Fruit fly (Drosophila melanogaster) whole organism, embryonic: Measurements from ENCODE around the gene Tmc.
A peak's percentile ranks its signal among the peaks of the same experiment; 100 is the strongest.

Source experiments
- Abd-B ChIP-seq: fragments of 200-800 bp; sonication (Bioruptor generic); optimal IDR thresholded peaks from 2 replicates; lab custom pipeline; 2018; ENCODE audit warnings: missing biosample characterization, mild to moderate bottlenecking, missing genetic modification characterization, moderate library complexity
- Adf1 ChIP-seq: fragments of 200-800 bp; sonication (Bioruptor generic); IDR thresholded peaks from 2 replicates; pipeline ENCODE4 v1.3.6; 2022; ENCODE audit warnings: missing biosample characterization, missing genetic modification characterization
- Bdp1 ChIP-seq: fragments of 200-800 bp; sonication (Bioruptor generic); optimal IDR thresholded peaks from 3 replicates; lab custom pipeline; 2016; ENCODE audit warnings: missing biosample characterization, missing genetic modification characterization
- C15 ChIP-seq: fragments of 200-800 bp; sonication (Bioruptor generic); IDR thresholded peaks from 3 replicates; pipeline ENCODE4 v1.3.6; 2022; ENCODE audit warnings: missing biosample characterization, missing genetic modification characterization
- CG10366 ChIP-seq: fragments of 200-800 bp; sonication (Bioruptor generic); IDR thresholded peaks from 2 replicates; pipeline ENCODE4 v1.3.6; 2022; ENCODE audit warnings: missing biosample characterization, missing genetic modification characterization
- CG10959 ChIP-seq: fragments of 200-800 bp; sonication (Bioruptor generic); IDR thresholded peaks from 2 replicates; pipeline ENCODE4 v1.3.6; 2022; ENCODE audit warnings: missing biosample characterization, missing genetic modification characterization
- CG11560 ChIP-seq: fragments of 200-800 bp; sonication (Bioruptor generic); IDR thresholded peaks from 3 replicates; pipeline ENCODE4 v1.3.6; 2022; ENCODE audit warnings: missing biosample characterization, missing genetic modification characterization
- CG13123 ChIP-seq: fragments of 200-800 bp; sonication (Bioruptor generic); optimal IDR thresholded peaks from 2 replicates; lab custom pipeline; 2016; ENCODE audit warnings: missing biosample characterization, missing genetic modification characterization
- CG15514 ChIP-seq: fragments of 200-800 bp; sonication (Bioruptor generic); optimal IDR thresholded peaks from 3 replicates; lab custom pipeline; 2017; ENCODE audit warnings: missing biosample characterization, missing genetic modification characterization, mild to moderate bottlenecking, moderate library complexity, missing genetic modification reagents
- CG15601 ChIP-seq: fragments of 200-800 bp; sonication (Bioruptor generic); optimal IDR thresholded peaks from 3 replicates; lab custom pipeline; 2019; ENCODE audit warnings: missing biosample characterization, mild to moderate bottlenecking, missing genetic modification characterization, moderate library complexity
- CG1647 ChIP-seq: fragments of 200-800 bp; sonication (Bioruptor generic); optimal IDR thresholded peaks from 3 replicates; lab custom pipeline; 2016; ENCODE audit warnings: missing biosample characterization, missing genetic modification characterization
- CG17361 ChIP-seq: fragments of 200-800 bp; sonication (Bioruptor generic); IDR thresholded peaks from 3 replicates; pipeline ENCODE4 v1.3.6; 2022; ENCODE audit warnings: missing biosample characterization, missing genetic modification characterization
- CG2875 ChIP-seq: fragments of 200-800 bp; sonication (Bioruptor generic); optimal IDR thresholded peaks from 2 replicates; lab custom pipeline; 2017; ENCODE audit warnings: missing biosample characterization, mild to moderate bottlenecking, missing genetic modification characterization, missing genetic modification reagents
- CG30403 ChIP-seq: fragments of 200-800 bp; sonication (Bioruptor generic); optimal IDR thresholded peaks from 3 replicates; lab custom pipeline; 2016; ENCODE audit warnings: missing biosample characterization, missing genetic modification characterization
- CG34422 ChIP-seq: fragments of 200-800 bp; sonication (Bioruptor generic); IDR thresholded peaks from 3 replicates; pipeline ENCODE4 v1.3.6; 2022; ENCODE audit warnings: missing biosample characterization, missing genetic modification characterization
- CG6254 ChIP-seq: fragments of 200-800 bp; sonication (Bioruptor generic); optimal IDR thresholded peaks from 3 replicates; lab custom pipeline; 2017; ENCODE audit warnings: mild to moderate bottlenecking, missing biosample characterization, missing genetic modification reagents, missing genetic modification characterization
- CG6765 ChIP-seq: fragments of 200-800 bp; sonication (Bioruptor generic); optimal IDR thresholded peaks from 3 replicates; lab custom pipeline; 2017; ENCODE audit warnings: missing biosample characterization, mild to moderate bottlenecking, missing genetic modification characterization
- CG6791 ChIP-seq: fragments of 200-800 bp; sonication (Bioruptor generic); IDR thresholded peaks from 3 replicates; pipeline ENCODE4 v1.3.6; 2022; ENCODE audit warnings: missing biosample characterization, missing genetic modification characterization; ENCODE audit not compliant: partially characterized antibody
- CG7271 ChIP-seq: fragments of 200-800 bp; sonication (Bioruptor generic); optimal IDR thresholded peaks from 2 replicates; lab custom pipeline; 2018; ENCODE audit warnings: missing biosample characterization, mild to moderate bottlenecking, missing genetic modification characterization, moderate library complexity
- CG7556 ChIP-seq: fragments of 200-800 bp; sonication (Bioruptor generic); optimal IDR thresholded peaks from 2 replicates; lab custom pipeline; 2017; ENCODE audit warnings: missing biosample characterization, mild to moderate bottlenecking, missing genetic modification characterization
- CG7928 ChIP-seq: fragments of 200-800 bp; sonication (Bioruptor generic); optimal IDR thresholded peaks from 2 replicates; lab custom pipeline; 2017; ENCODE audit warnings: missing biosample characterization, mild to moderate bottlenecking, missing genetic modification characterization
- CG8944 ChIP-seq: fragments of 200-800 bp; sonication (Bioruptor generic); optimal IDR thresholded peaks from 3 replicates; lab custom pipeline; 2016; ENCODE audit warnings: missing biosample characterization, missing genetic modification characterization
- CG9876 ChIP-seq: fragments of 200-800 bp; sonication (Bioruptor generic); optimal IDR thresholded peaks from 2 replicates; lab custom pipeline; 2016; ENCODE audit warnings: missing biosample characterization, missing genetic modification characterization
- CG9932 ChIP-seq: fragments of 200-800 bp; sonication (Bioruptor generic); IDR thresholded peaks from 2 replicates; pipeline ENCODE4 v1.3.6; 2022; ENCODE audit warnings: missing biosample characterization, missing genetic modification characterization
- Dbx ChIP-seq: fragments of 200-800 bp; sonication (Bioruptor generic); IDR thresholded peaks from 3 replicates; pipeline ENCODE4 v1.3.6; 2022; ENCODE audit warnings: missing biosample characterization, missing genetic modification characterization
- E2f1 ChIP-seq: fragments of 200-800 bp; sonication (Bioruptor generic); IDR thresholded peaks from 2 replicates; pipeline ENCODE4 v1.3.6; 2022; ENCODE audit warnings: missing biosample characterization, missing genetic modification characterization
- Fer3 ChIP-seq: fragments of 200-800 bp; sonication (Bioruptor generic); optimal IDR thresholded peaks from 2 replicates; lab custom pipeline; 2018; ENCODE audit warnings: missing biosample characterization, mild to moderate bottlenecking, missing genetic modification characterization, moderate library complexity
- Gug ChIP-seq: fragments of 200-800 bp; sonication (Bioruptor generic); IDR thresholded peaks from 4 replicates; pipeline ENCODE4 v1.3.6; 2022; ENCODE audit warnings: missing biosample characterization, missing genetic modification characterization
- MTF-1 ChIP-seq: fragments of 200-800 bp; sonication (Bioruptor generic); optimal IDR thresholded peaks from 2 replicates; lab custom pipeline; 2018; ENCODE audit warnings: missing biosample characterization, mild to moderate bottlenecking, missing genetic modification characterization, borderline replicate concordance
- Max ChIP-seq: fragments of 200-800 bp; sonication (Bioruptor generic); optimal IDR thresholded peaks from 2 replicates; lab custom pipeline; 2016; ENCODE audit warnings: missing biosample characterization, mild to moderate bottlenecking, missing genetic modification characterization
- Mrtf ChIP-seq: fragments of 200-800 bp; sonication (Bioruptor generic); IDR thresholded peaks from 3 replicates; pipeline ENCODE4 v1.3.6; 2022; ENCODE audit warnings: missing biosample characterization, missing genetic modification characterization
- Sox100B ChIP-seq: fragments of 200-800 bp; sonication (Bioruptor generic); optimal IDR thresholded peaks from 3 replicates; lab custom pipeline; 2018; ENCODE audit warnings: missing biosample characterization, mild to moderate bottlenecking, missing genetic modification characterization
- Sox102F ChIP-seq: fragments of 200-800 bp; sonication (Bioruptor generic); optimal IDR thresholded peaks from 2 replicates; lab custom pipeline; 2018; ENCODE audit warnings: missing biosample characterization, mild to moderate bottlenecking, missing genetic modification characterization, moderate library complexity
- Stat92E ChIP-seq, 3 experiments: fragments of >200 bp in 2 of 3; fragments of 200-800 bp in 1 of 3; sonication (Bioruptor generic) in 1 of 3; optimal IDR thresholded peaks; 2 replicates each; lab custom pipeline; 2017 to 2019; ENCODE audit warnings: missing biosample characterization in 3 of 3, missing genetic modification characterization in 3 of 3, mild to moderate bottlenecking in 1 of 3, moderate library complexity in 1 of 3
- bowl ChIP-seq: fragments of 200-800 bp; sonication (Bioruptor generic); IDR thresholded peaks from 2 replicates; pipeline ENCODE4 v1.3.6; 2022; ENCODE audit warnings: missing biosample characterization, missing genetic modification characterization
- dmrt99B ChIP-seq: fragments of 200-800 bp; sonication (Bioruptor generic); optimal IDR thresholded peaks from 2 replicates; lab custom pipeline; 2018; ENCODE audit warnings: missing biosample characterization, mild to moderate bottlenecking, missing genetic modification characterization, moderate library complexity
- gem ChIP-seq: fragments of 200-800 bp; sonication (Bioruptor generic); optimal IDR thresholded peaks from 2 replicates; lab custom pipeline; 2019; ENCODE audit warnings: missing biosample characterization, mild to moderate bottlenecking, missing genetic modification characterization, moderate library complexity
- hb ChIP-seq: fragments of 200-800 bp; sonication (Bioruptor generic); IDR thresholded peaks from 3 replicates; pipeline ENCODE4 v1.3.6; 2022; ENCODE audit warnings: missing biosample characterization, missing genetic modification characterization; ENCODE audit not compliant: partially characterized antibody
- hbn ChIP-seq: fragments of 200-800 bp; sonication (Bioruptor generic); IDR thresholded peaks from 2 replicates; pipeline ENCODE4 v1.3.6; 2022; ENCODE audit warnings: missing biosample characterization, missing genetic modification characterization; ENCODE audit not compliant: partially characterized antibody
- hkb ChIP-seq, 2 experiments: fragments of 200-800 bp in 1 of 2; fragments of >200 bp in 1 of 2; sonication (Bioruptor generic) in 1 of 2; IDR thresholded peaks in 1 of 2; optimal IDR thresholded peaks in 1 of 2; 2 replicates each; pipeline versions ENCODE4 v1.3.6 to Lab custom; 2017 to 2022; ENCODE audit warnings: missing biosample characterization in 1 of 2, missing genetic modification characterization in 1 of 2
- jumu ChIP-seq: fragments of 200-800 bp; sonication (Bioruptor generic); optimal IDR thresholded peaks from 3 replicates; lab custom pipeline; 2016; ENCODE audit warnings: missing biosample characterization, missing genetic modification characterization
- mirr ChIP-seq: fragments of 200-800 bp; sonication (Bioruptor generic); optimal IDR thresholded peaks from 3 replicates; lab custom pipeline; 2018; ENCODE audit warnings: missing biosample characterization, mild to moderate bottlenecking, missing genetic modification characterization
- pros ChIP-seq: fragments of 200-800 bp; sonication (Bioruptor generic); optimal IDR thresholded peaks from 3 replicates; lab custom pipeline; 2019; ENCODE audit warnings: missing biosample characterization, mild to moderate bottlenecking, missing genetic modification characterization, moderate library complexity
- rib ChIP-seq: fragments of 200-800 bp; sonication (Bioruptor generic); IDR thresholded peaks from 2 replicates; pipeline ENCODE4 v1.3.6; 2022; ENCODE audit warnings: missing biosample characterization, missing genetic modification characterization
- row ChIP-seq: fragments of 200-800 bp; sonication (Bioruptor generic); IDR thresholded peaks from 3 replicates; pipeline ENCODE4 v1.3.6; 2022; ENCODE audit warnings: missing biosample characterization, missing genetic modification characterization
- sima ChIP-seq: fragments of 200-800 bp; sonication (Bioruptor generic); optimal IDR thresholded peaks from 2 replicates; lab custom pipeline; 2016; ENCODE audit warnings: missing biosample characterization, missing genetic modification characterization
- sisA ChIP-seq: fragments of 200-800 bp; sonication (Bioruptor generic); IDR thresholded peaks from 2 replicates; pipeline ENCODE4 v1.3.6; 2022; ENCODE audit warnings: missing biosample characterization, missing genetic modification characterization
- sna ChIP-seq: fragments of 200-800 bp; sonication (Bioruptor generic); IDR thresholded peaks from 2 replicates; pipeline ENCODE4 v1.3.6; 2022; ENCODE audit warnings: missing biosample characterization, missing genetic modification characterization; ENCODE audit not compliant: partially characterized antibody
- trem ChIP-seq: fragments of 200-800 bp; optimal IDR thresholded peaks from 3 replicates; lab custom pipeline; 2019; ENCODE audit warnings: missing biosample characterization, mild to moderate bottlenecking, missing genetic modification characterization, moderate library complexity
- yki ChIP-seq: fragments of >200 bp; optimal IDR thresholded peaks from 3 replicates; lab custom pipeline; 2018
- zfh2 ChIP-seq: fragments of 200-800 bp; sonication (Bioruptor generic); optimal IDR thresholded peaks from 2 replicates; lab custom pipeline; 2016; ENCODE audit warnings: missing biosample characterization, missing genetic modification characterization

Tmc gene

dm6 chr3L:9559040-9559439, 38.5 kb upstream of the Tmc start (continued):
- TF ChIP-seq Stat92E (GFP tag; optimal IDR thresholded peaks at IDR 0.05; lab: Kevin White, UChicago) (no peak), pros (GFP tag; lab: Kevin White, UChicago) (no peak), sisA (GFP tag; lab: Robert Waterston, UW) (0 out of 2 replicates have a peak, but pooled peaks have one; percentile 7), hbn (GFP tag; lab: Robert Waterston, UW) (no peak), CG30403 (GFP tag; lab: Kevin White, UChicago) (no peak), mirr (GFP tag; lab: Kevin White, UChicago) (no peak), Fer3 (tag; lab: Kevin White, UChicago) (no peak), sima (no peak), E2f1 (no peak), CG9932 (no peak), CG13123 (no peak), Sox100B (GFP tag; lab: Kevin White, UChicago) (no peak), row (peak; percentile 38; the same call in 2 of the 3 replicates), CG2875 (GFP tag; lab: Kevin White, UChicago) (no peak), Sox102F (GFP tag; lab: Kevin White, UChicago) (peak; percentile 35), jumu (GFP tag; lab: Kevin White, UChicago) (no peak), Dbx (no peak), C15 (GFP tag; lab: Robert Waterston, UW) (no peak), CG10959 (no peak), dmrt99B (peak; percentile 14), Abd-B (GFP tag; lab: Kevin White, UChicago) (no peak), CG34422 (GFP tag; lab: Robert Waterston, UW) (no peak), Gug (GFP tag; lab: Robert Waterston, UW) (no peak), CG10366 (GFP tag; lab: Robert Waterston, UW) (peak; percentile 13; the same call in 1 of the 2 replicates), CG7556 (GFP tag; lab: Kevin White, UChicago) (no peak), CG8944 (GFP tag; lab: Kevin White, UChicago) (no peak), CG6765 (GFP tag; lab: Kevin White, UChicago) (no peak), Bdp1 (GFP tag; lab: Kevin White, UChicago) (no peak), hkb (optimal IDR thresholded peaks at IDR 0.05; lab: Kevin White, UChicago) (no peak), hkb (GFP tag; IDR thresholded peaks at IDR 0.05; lab: Robert Waterston, UW) (0 out of 2 replicates have a peak, but pooled peaks have one; percentile 17), CG9876 (GFP tag; lab: Kevin White, UChicago) (no peak), CG15514 (GFP tag; lab: Kevin White, UChicago) (no peak), sna (no peak), CG6791 (GFP tag; lab: Robert Waterston, UW) (no peak), CG1647 (no peak), CG11560 (tag; lab: Robert Waterston, UW) (no peak), Mrtf (no peak), yki (no peak), CG7928 (no peak), hb (GFP tag; lab: Robert Waterston, UW) (no peak), MTF-1 (GFP tag; lab: Kevin White, UChicago) (no peak), CG17361 (GFP tag; lab: Robert Waterston, UW) (no peak), zfh2 (no peak), Adf1 (GFP tag; lab: Robert Waterston, UW) (no peak), Max (GFP tag; lab: Kevin White, UChicago) (no peak), CG7271 (no peak), rib (no peak), CG6254 (GFP tag; lab: Kevin White, UChicago) (no peak), gem (tag; lab: Kevin White, UChicago) (peak; percentile 7), trem (no peak), CG15601 (tag; lab: Kevin White, UChicago) (no peak), bowl (GFP tag; lab: Robert Waterston, UW) (no peak)
